Fruit fly (Drosophila melanogaster): Measurements from ENCODE around the gene Alms1b.

- TF ChIP-seq pfk (GFP tag; optimal IDR thresholded peaks at IDR 0.05) = no peak
- no peak for TF ChIP-seq CoRest (tag; optimal IDR thresholded peaks at IDR 0.05)
- peak; percentile 62 for TF ChIP-seq MESR4 (GFP tag; optimal IDR thresholded peaks at IDR 0.05)
- TF ChIP-seq CG18764 (GFP tag; optimal IDR thresholded peaks at IDR 0.05) = no peak
- no peak for TF ChIP-seq B-H1 (GFP tag; IDR thresholded peaks at IDR 0.05)
- no peak for TF ChIP-seq Kr (GFP tag; optimal IDR thresholded peaks at IDR 0.05)
- TF ChIP-seq CG7786 (GFP tag; optimal IDR thresholded peaks at IDR 0.05) = no peak
These were observed 16.7 kb upstream of the Alms1b start, which contains the start of the genes HLH4C and mRpL30 for dm6 chrX:4647316-4648046.
